Fruit fly (Drosophila melanogaster) whole organism, wandering third instar larva: ENCODE results near the gene NaPi-III.
A peak's percentile ranks its signal among the peaks of the same experiment; 100 is the strongest.

ENCODE experiments used
- CrebA ChIP-seq: fragments of 200-800 bp; sonication (Bioruptor generic); optimal IDR thresholded peaks from 2 replicates; lab custom pipeline; 2016; ENCODE audit warnings: missing biosample characterization, mild to moderate bottlenecking, missing genetic modification characterization, borderline replicate concordance
- Sp1 ChIP-seq: fragments of 200-800 bp; sonication (Bioruptor generic); optimal IDR thresholded peaks from 3 replicates; lab custom pipeline; 2019; ENCODE audit warnings: missing biosample characterization, mild to moderate bottlenecking, missing genetic modification characterization, moderate library complexity
- br ChIP-seq: fragments of 200-800 bp; sonication (Bioruptor generic); optimal IDR thresholded peaks from 2 replicates; lab custom pipeline; 2016; ENCODE audit warnings: missing biosample characterization, missing genetic modification characterization
- psq ChIP-seq: fragments of 200-800 bp; sonication (Bioruptor generic); optimal IDR thresholded peaks from 3 replicates; lab custom pipeline; 2017; ENCODE audit warnings: missing biosample characterization, mild to moderate bottlenecking, missing genetic modification characterization, moderate library complexity

DNA sequence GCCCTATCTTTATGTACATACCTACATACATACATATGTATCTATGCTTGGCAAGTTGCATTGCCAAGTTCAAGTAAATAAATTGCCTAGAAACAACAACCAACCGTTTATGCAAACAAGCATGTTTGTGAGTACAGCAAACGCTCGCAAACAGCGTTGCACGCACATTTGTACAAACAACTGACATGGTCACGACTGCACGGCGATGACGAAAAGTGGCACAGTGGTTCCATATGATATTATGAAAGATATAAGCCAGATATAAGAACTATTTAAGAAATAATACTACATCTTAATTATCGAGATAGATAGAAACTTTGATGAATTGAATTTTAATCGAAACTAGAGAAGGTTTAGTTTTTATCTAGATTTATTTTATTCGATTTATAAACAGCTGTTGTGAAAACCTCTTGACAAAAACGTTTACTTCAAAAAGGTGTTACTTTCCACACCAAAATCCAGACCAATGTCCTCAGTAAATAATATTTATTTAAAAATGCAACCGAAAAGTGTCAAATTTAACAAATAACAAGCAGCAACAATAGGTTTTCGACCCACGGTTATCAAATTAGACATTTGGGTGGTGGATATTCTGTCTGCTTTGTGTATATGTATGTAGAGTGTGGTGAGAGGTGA lies 33.2 kb upstream of the NaPi-III start:
- TF ChIP-seq Sp1 (GFP tag; lab: Kevin White, UChicago), result peak; percentile 76
- no peak for TF ChIP-seq CrebA (GFP tag; lab: Kevin White, UChicago)
- TF ChIP-seq psq (GFP tag; lab: Kevin White, UChicago), result peak; percentile 79
- peak; percentile 70 for TF ChIP-seq br (GFP tag; lab: Kevin White, UChicago)
